Fruit fly (Drosophila melanogaster): ENCODE data around the gene SLC5A11.

DNA sequence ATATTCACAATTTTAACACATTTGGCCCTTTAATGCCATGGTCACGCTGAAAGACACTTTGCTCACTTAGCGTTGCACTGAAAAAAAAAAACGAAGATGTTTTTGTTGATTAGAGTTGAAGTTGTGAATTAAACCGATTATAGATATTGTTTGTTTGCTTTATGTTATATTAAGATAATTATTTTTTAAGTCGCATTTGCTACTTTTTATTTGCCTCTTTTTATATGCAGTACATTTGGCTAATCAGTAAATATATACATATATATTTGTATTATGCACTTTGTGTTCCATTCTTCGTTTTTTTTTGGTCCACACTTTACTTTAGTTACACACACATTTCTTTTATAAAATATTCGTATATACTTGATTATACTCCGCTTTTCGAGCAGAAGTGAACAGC lies 25.3 kb upstream of the SLC5A11 start:
- no peak for TF ChIP-seq CG8478 (optimal IDR thresholded peaks at IDR 0.05)
- TF ChIP-seq CTCF (optimal IDR thresholded peaks at IDR 0.05), result no peak

Data from S2 (cell line).